Fruit fly (Drosophila melanogaster): Measurements from ENCODE around the gene CG33128.

DNA sequence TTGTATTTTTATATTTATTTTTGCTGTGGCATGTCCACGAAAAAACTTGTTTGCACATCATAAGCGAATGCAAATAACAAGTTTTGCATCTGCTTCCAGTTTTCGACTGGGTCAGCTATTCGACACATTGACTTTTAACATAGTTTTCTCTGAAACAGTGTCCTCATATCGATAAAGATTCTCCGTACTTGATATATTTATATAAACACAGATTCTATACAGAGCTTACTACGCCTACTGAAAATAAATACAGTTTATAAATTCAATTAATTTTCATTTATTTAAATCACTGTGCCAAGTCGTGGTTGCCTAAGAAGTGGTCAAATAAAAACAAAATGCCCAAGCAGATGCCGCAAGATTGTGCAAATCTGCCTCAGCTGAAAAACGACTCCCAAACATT, 41.4 kb downstream of the CG33128 start:
- no peak for TF ChIP-seq CTCF (optimal IDR thresholded peaks at IDR 0.05)
- no peak for TF ChIP-seq CG8478 (optimal IDR thresholded peaks at IDR 0.05)

All from S2 (cell line).